Worm (Caenorhabditis elegans) whole organism, young adult: ENCODE measurements around the gene Y47D3A.1.

ENCODE experiments used
- ama-1 ChIP-seq, 3 experiments: fragments of 150-350 bp in 1 of 3; sonication (generic microtip) in 2 of 3; optimal IDR thresholded peaks; 2 replicates each; lab custom pipeline; 2014 to 2018; ENCODE audit warnings: missing biosample characterization in 2 of 3, missing genetic modification characterization in 2 of 3, missing genetic modification reagents in 2 of 3
- aptf-3 ChIP-seq: fragments of 200-800 bp; sonication (Bioruptor generic); IDR thresholded peaks from 2 replicates; pipeline ENCODE4 v1.3.6; 2022; ENCODE audit warnings: missing genetic modification characterization, missing compliant biosample characterization
- unc-62 ChIP-seq: fragments of 150-350 bp; optimal IDR thresholded peaks from 2 replicates; lab custom pipeline; 2014; ENCODE audit warnings: missing biosample characterization, missing genetic modification reagents, missing genetic modification characterization
- ztf-6 ChIP-seq: fragments of 200-800 bp; sonication (Bioruptor generic); IDR thresholded peaks from 2 replicates; pipeline ENCODE4 v1.3.6; 2022; ENCODE audit warnings: missing genetic modification reagents, missing genetic modification characterization, missing compliant biosample characterization

DNA sequence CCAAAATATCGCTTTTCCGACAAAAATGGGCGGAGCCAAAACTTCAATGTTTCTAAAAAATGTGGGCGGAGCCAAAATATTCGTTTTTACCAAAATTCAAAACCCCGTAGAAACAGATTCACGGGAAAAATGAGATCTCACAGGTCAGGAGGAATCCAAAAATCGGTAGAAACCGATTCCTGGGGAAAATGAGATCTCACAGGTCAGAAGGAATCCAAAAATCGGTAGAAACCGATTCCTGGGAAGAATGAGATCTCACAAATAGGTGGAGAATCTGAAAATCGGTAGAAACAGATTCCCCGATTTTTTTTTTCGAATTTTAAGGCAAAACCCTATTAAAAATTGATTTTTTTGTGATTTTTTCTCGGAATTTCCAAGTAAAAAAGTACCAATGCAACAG is 48.2 kb downstream of the Y47D3A.1 start:
- TF ChIP-seq unc-62 (GFP tag; lab: Kevin White, UChicago) (no peak), aptf-3 (no peak), ama-1 (optimal IDR thresholded peaks at IDR 0.05; lab: Kevin White, UChicago) (no peak), ama-1 (GFP tag; optimal IDR thresholded peaks at IDR 0.05; lab: Kevin White, UChicago) (no peak), ztf-6 (GFP tag; lab: Robert Waterston, UW) (no peak)
